Worm (Caenorhabditis elegans) whole organism, young adult: ENCODE results near the gene C25E10.4.

Source experiments
- B0035.1 ChIP-seq: sonication (generic microtip); optimal IDR thresholded peaks from 2 replicates; lab custom pipeline; 2016; ENCODE audit warnings: missing genetic modification characterization, mild to moderate bottlenecking, missing compliant biosample characterization, missing genotype, missing genetic modification reagents
- F10E7.11 ChIP-seq: sonication (generic microtip); optimal IDR thresholded peaks from 2 replicates; lab custom pipeline; 2017; ENCODE audit warnings: mild to moderate bottlenecking, missing genetic modification characterization, moderate library complexity, missing compliant biosample characterization
- F57A8.1 ChIP-seq: fragments of 200-800 bp; sonication (Bioruptor generic); optimal IDR thresholded peaks from 2 replicates; lab custom pipeline; 2018; ENCODE audit warnings: mild to moderate bottlenecking, missing genetic modification characterization, moderate library complexity, missing compliant biosample characterization
- K12H6.12 ChIP-seq: fragments of 200-800 bp; sonication (Bioruptor generic); optimal IDR thresholded peaks from 2 replicates; lab custom pipeline; 2018; ENCODE audit warnings: mild to moderate bottlenecking, missing genetic modification characterization, missing compliant biosample characterization
- Y53F4B.3 ChIP-seq: fragments of 200-800 bp; sonication (Bioruptor generic); IDR thresholded peaks from 2 replicates; pipeline ENCODE4 v1.3.6; 2022; ENCODE audit warnings: missing genetic modification reagents, missing genetic modification characterization, missing compliant biosample characterization
- Y56A3A.18 ChIP-seq: fragments of 200-800 bp; sonication (Bioruptor generic); IDR thresholded peaks from 2 replicates; pipeline ENCODE4 v1.3.6; 2022; ENCODE audit warnings: missing genetic modification reagents, missing genetic modification characterization, missing compliant biosample characterization
- aptf-2 ChIP-seq: fragments of 200-800 bp; sonication (Bioruptor generic); conservative IDR thresholded peaks from 2 replicates; pipeline ENCODE4 v1.3.6; 2022; ENCODE audit warnings: missing genetic modification reagents, missing genetic modification characterization, missing compliant biosample characterization
- attf-5 ChIP-seq: fragments of 200-800 bp; sonication (Bioruptor generic); optimal IDR thresholded peaks from 2 replicates; lab custom pipeline; 2018; ENCODE audit warnings: mild to moderate bottlenecking, missing genetic modification characterization, missing compliant biosample characterization
- bed-2 ChIP-seq: fragments of 200-800 bp; sonication (Bioruptor generic); IDR thresholded peaks from 2 replicates; pipeline ENCODE4 v1.3.6; 2022; ENCODE audit warnings: missing genetic modification reagents, missing genetic modification characterization, missing compliant biosample characterization
- ceh-27 ChIP-seq: fragments of 200-800 bp; sonication (Bioruptor generic); optimal IDR thresholded peaks from 2 replicates; lab custom pipeline; 2018; ENCODE audit warnings: mild to moderate bottlenecking, missing genetic modification characterization, moderate library complexity, missing compliant biosample characterization
- ceh-91 ChIP-seq: fragments of 200-800 bp; sonication (Bioruptor generic); IDR thresholded peaks from 2 replicates; pipeline ENCODE4 v1.3.6; 2022; ENCODE audit warnings: missing genetic modification reagents, missing genetic modification characterization, missing compliant biosample characterization
- die-1 ChIP-seq: sonication (generic microtip); optimal IDR thresholded peaks from 2 replicates; lab custom pipeline; 2016; ENCODE audit warnings: missing genotype, mild to moderate bottlenecking, missing genetic modification characterization, missing compliant biosample characterization
- egl-18 ChIP-seq: fragments of 200-800 bp; sonication (Bioruptor generic); IDR thresholded peaks from 2 replicates; pipeline ENCODE4 v1.3.6; 2022; ENCODE audit warnings: missing genetic modification reagents, missing genetic modification characterization, missing compliant biosample characterization
- egl-44 ChIP-seq: fragments of 200-800 bp; sonication (Bioruptor generic); IDR thresholded peaks from 2 replicates; pipeline ENCODE4 v1.3.6; 2022; ENCODE audit warnings: missing genetic modification reagents, missing genetic modification characterization, missing compliant biosample characterization
- him-1 ChIP-seq: sonication (generic microtip); optimal IDR thresholded peaks from 2 replicates; lab custom pipeline; 2016; ENCODE audit warnings: missing genotype, missing genetic modification reagents, missing genetic modification characterization, missing compliant biosample characterization
- hlh-12 ChIP-seq: sonication (generic microtip); optimal IDR thresholded peaks from 2 replicates; lab custom pipeline; 2016; ENCODE audit warnings: missing genetic modification characterization, missing compliant biosample characterization
- hlh-26 ChIP-seq: fragments of 200-800 bp; sonication (Bioruptor generic); conservative IDR thresholded peaks from 2 replicates; pipeline ENCODE4 v1.3.6; 2022; ENCODE audit warnings: missing genetic modification reagents, missing genetic modification characterization, missing compliant biosample characterization
- hsf-1 ChIP-seq: fragments of 200-800 bp; sonication (Bioruptor generic); IDR thresholded peaks from 2 replicates; pipeline ENCODE4 v1.3.6; 2022; ENCODE audit warnings: missing genetic modification reagents, missing genetic modification characterization, missing compliant biosample characterization
- lag-1 ChIP-seq: fragments of 200-800 bp; sonication (Bioruptor generic); IDR thresholded peaks from 2 replicates; pipeline ENCODE4 v1.3.6; 2022; ENCODE audit warnings: missing genetic modification reagents, missing genetic modification characterization, missing compliant biosample characterization
- let-607 ChIP-seq, 2 experiments: fragments of 200-800 bp in 1 of 2; sonication (Bioruptor generic) in 1 of 2; sonication (generic microtip) in 1 of 2; optimal IDR thresholded peaks; 2 replicates each; lab custom pipeline; 2016 to 2018; ENCODE audit warnings: mild to moderate bottlenecking in 2 of 2, missing compliant biosample characterization in 2 of 2, missing genetic modification characterization in 2 of 2, moderate library complexity in 2 of 2, missing genotype in 1 of 2
- lin-26 ChIP-seq: fragments of 200-800 bp; sonication (Bioruptor generic); IDR thresholded peaks from 2 replicates; pipeline ENCODE4 v1.3.6; 2022; ENCODE audit warnings: missing genetic modification reagents, missing genetic modification characterization, missing compliant biosample characterization
- lin-35 ChIP-seq, 3 experiments: fragments of 150-350 bp in 2 of 3; sonication (generic microtip) in 1 of 3; optimal IDR thresholded peaks; 2 replicates each; lab custom pipeline; 2014 to 2018; ENCODE audit warnings: missing biosample characterization in 3 of 3, missing genetic modification characterization in 3 of 3, missing genetic modification reagents in 3 of 3
- lsy-27 ChIP-seq: sonication (generic microtip); optimal IDR thresholded peaks from 2 replicates; lab custom pipeline; 2017; ENCODE audit warnings: missing genetic modification characterization, mild to moderate bottlenecking, missing compliant biosample characterization, antibody characterized with exemption, missing genotype, borderline replicate concordance; ENCODE audit not compliant: insufficient read depth
- madf-6 ChIP-seq: fragments of 200-800 bp; sonication (Bioruptor generic); IDR thresholded peaks from 2 replicates; pipeline ENCODE4 v1.3.6; 2022; ENCODE audit warnings: missing genetic modification reagents, missing genetic modification characterization, missing compliant biosample characterization
- mcd-1 ChIP-seq: fragments of 200-800 bp; sonication (Bioruptor generic); IDR thresholded peaks from 2 replicates; pipeline ENCODE4 v1.3.6; 2022; ENCODE audit warnings: missing genetic modification reagents, missing genetic modification characterization, missing compliant biosample characterization
- nhr-80 ChIP-seq: sonication (generic microtip); optimal IDR thresholded peaks from 2 replicates; lab custom pipeline; 2016; ENCODE audit warnings: missing genetic modification characterization, missing compliant biosample characterization
- pbrm-1 ChIP-seq: fragments of 200-800 bp; sonication (Bioruptor generic); IDR thresholded peaks from 2 replicates; pipeline ENCODE4 v1.3.6; 2022; ENCODE audit warnings: missing genetic modification reagents, missing genetic modification characterization, missing compliant biosample characterization
- pha-4 ChIP-seq: fragments of 150-350 bp; sonication (generic microtip); optimal IDR thresholded peaks from 2 replicates; lab custom pipeline; 2014; ENCODE audit warnings: missing biosample characterization, missing genetic modification reagents, missing genetic modification characterization
- repo-1 ChIP-seq: sonication (generic microtip); optimal IDR thresholded peaks from 2 replicates; lab custom pipeline; 2017; ENCODE audit warnings: mild to moderate bottlenecking, missing genetic modification characterization, missing compliant biosample characterization
- somi-1 ChIP-seq: fragments of 200-800 bp; sonication (Bioruptor generic); optimal IDR thresholded peaks from 2 replicates; lab custom pipeline; 2018; ENCODE audit warnings: mild to moderate bottlenecking, missing genetic modification characterization, missing compliant biosample characterization
- sptf-2 ChIP-seq: fragments of 200-800 bp; sonication (Bioruptor generic); optimal IDR thresholded peaks from 2 replicates; lab custom pipeline; 2018; ENCODE audit warnings: mild to moderate bottlenecking, missing genetic modification characterization, missing compliant biosample characterization
- tbp1 ChIP-seq: fragments of 200-800 bp; sonication (Bioruptor generic); optimal IDR thresholded peaks from 2 replicates; lab custom pipeline; 2018; ENCODE audit warnings: mild to moderate bottlenecking, missing genetic modification characterization, missing compliant biosample characterization
- xnd-1 ChIP-seq: sonication (generic microtip); optimal IDR thresholded peaks from 2 replicates; lab custom pipeline; 2016; ENCODE audit warnings: missing genotype, missing genetic modification reagents, missing genetic modification characterization, missing compliant biosample characterization
- ztf-18 ChIP-seq: sonication (generic microtip); optimal IDR thresholded peaks from 2 replicates; lab custom pipeline; 2016; ENCODE audit warnings: missing genotype, mild to moderate bottlenecking, missing genetic modification characterization, missing compliant biosample characterization
- ztf-3 ChIP-seq: fragments of 200-800 bp; sonication (Bioruptor generic); optimal IDR thresholded peaks from 2 replicates; lab custom pipeline; 2018; ENCODE audit warnings: mild to moderate bottlenecking, missing genetic modification characterization, missing compliant biosample characterization
- ztf-6 ChIP-seq: fragments of 200-800 bp; sonication (Bioruptor generic); IDR thresholded peaks from 2 replicates; pipeline ENCODE4 v1.3.6; 2022; ENCODE audit warnings: missing genetic modification reagents, missing genetic modification characterization, missing compliant biosample characterization

Gene C25E10.4

DNA sequence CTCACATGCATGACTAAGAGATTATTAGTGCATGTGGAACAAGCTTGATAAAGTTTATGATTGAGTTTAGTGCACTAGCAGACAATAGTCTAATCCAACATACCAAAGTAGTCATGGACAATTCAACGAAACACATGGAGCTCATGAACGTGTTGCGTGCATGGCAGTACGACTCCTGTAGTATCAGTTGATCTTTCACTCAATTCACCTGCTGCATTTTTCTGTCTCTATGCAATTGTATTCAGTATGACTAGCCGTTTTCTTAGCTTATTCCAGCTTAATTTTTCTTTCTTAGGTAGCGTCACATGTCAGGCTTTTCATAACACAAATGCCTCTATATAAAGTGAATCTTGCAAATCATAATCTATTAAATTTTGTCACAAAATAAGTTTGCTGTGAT, 30.1 kb upstream of the C25E10.4 start, which contains the start of gene srx-1:
srx-1 (plus strand) TSS at position 382 of the 400 bp plus-strand sequence.
- TF ChIP-seq hsf-1 (GFP tag; lab: Robert Waterston, UW) (no peak), B0035.1 (tag; lab: Kevin White, UChicago) (no peak), bed-2 (GFP tag; lab: Robert Waterston, UW) (no peak), egl-44 (GFP tag; lab: Robert Waterston, UW) (no peak), repo-1 (tag; lab: Kevin White, UChicago) (no peak), lin-35 (GFP tag; optimal IDR thresholded peaks at IDR 0.05; lab: Kevin White, UChicago) (no peak), aptf-2 (no peak), die-1 (tag; lab: Kevin White, UChicago) (no peak), let-607 (tag; optimal IDR thresholded peaks at IDR 0.05; lab: Kevin White, UChicago) (no peak), lsy-27 (tag; lab: Kevin White, UChicago) (no peak), xnd-1 (tag; lab: Kevin White, UChicago) (no peak), tbp1 (GFP tag; lab: Kevin White, UChicago) (no peak), sptf-2 (GFP tag; lab: Kevin White, UChicago) (no peak), lin-26 (GFP tag; lab: Robert Waterston, UW) (no peak), F10E7.11 (tag; lab: Kevin White, UChicago) (no peak), him-1 (tag; lab: Kevin White, UChicago) (no peak), Y53F4B.3 (GFP tag; lab: Robert Waterston, UW) (no peak)

- TF ChIP-seq pha-4 (tag; lab: Kevin White, UChicago): no peak
These were observed 28.1 kb upstream of the C25E10.4 start, which contains the start of gene srx-3 for ce11 chrV:9005243-9005642. Gene srx-3, plus strand, starts transcription at chrV:9005543.

ce11 chrV:9009175-9009574, 24.2 kb upstream of the C25E10.4 start, which contains the start of gene srx-2:
Gene srx-2, plus strand, starts transcription at chrV:9009475.
- TF ChIP-seq nhr-80 (tag; lab: Kevin White, UChicago) (no peak), F57A8.1 (GFP tag; lab: Kevin White, UChicago) (no peak), mcd-1 (no peak), madf-6 (no peak), hlh-12 (tag; lab: Kevin White, UChicago) (no peak), K12H6.12 (tag; lab: Kevin White, UChicago) (no peak), pbrm-1 (GFP tag; lab: Robert Waterston, UW) (no peak), lag-1 (GFP tag; lab: Robert Waterston, UW) (no peak), somi-1 (GFP tag; lab: Kevin White, UChicago) (no peak), ztf-3 (no peak), ztf-6 (GFP tag; lab: Robert Waterston, UW) (no peak), Y56A3A.18 (no peak), attf-5 (GFP tag; lab: Kevin White, UChicago) (no peak), ceh-27 (GFP tag; lab: Kevin White, UChicago) (no peak), ztf-18 (tag; lab: Kevin White, UChicago) (no peak), hlh-26 (no peak), egl-44 (GFP tag; lab: Robert Waterston, UW) (no peak), ceh-91 (GFP tag; lab: Robert Waterston, UW) (no peak), egl-18 (GFP tag; lab: Robert Waterston, UW) (no peak)
